Fruit fly (Drosophila melanogaster) whole organism, embryonic: ENCODE measurements around the gene alpha-Est8.

Experiments
- Atf6 ChIP-seq: fragments of 200-800 bp; sonication (Bioruptor generic); IDR thresholded peaks from 2 replicates; pipeline ENCODE4 v1.3.6; 2022; ENCODE audit warnings: missing biosample characterization, missing genetic modification characterization
- CG11456 ChIP-seq: fragments of 200-800 bp; sonication (Bioruptor generic); IDR thresholded peaks from 3 replicates; pipeline ENCODE4 v1.3.6; 2022; ENCODE audit warnings: missing biosample characterization, missing genetic modification characterization
- CG11560 ChIP-seq: fragments of 200-800 bp; sonication (Bioruptor generic); IDR thresholded peaks from 3 replicates; pipeline ENCODE4 v1.3.6; 2022; ENCODE audit warnings: missing biosample characterization, missing genetic modification characterization
- CG11723 ChIP-seq: fragments of 200-800 bp; sonication (Bioruptor generic); optimal IDR thresholded peaks from 2 replicates; lab custom pipeline; 2017; ENCODE audit warnings: missing biosample characterization, mild to moderate bottlenecking, missing genetic modification characterization
- CG12744 ChIP-seq: fragments of 200-800 bp; sonication (Bioruptor generic); optimal IDR thresholded peaks from 2 replicates; lab custom pipeline; 2016; ENCODE audit warnings: missing biosample characterization, missing genetic modification characterization
- CG12769 ChIP-seq: fragments of 200-800 bp; sonication (Bioruptor generic); optimal IDR thresholded peaks from 2 replicates; lab custom pipeline; 2019; ENCODE audit warnings: missing biosample characterization, mild to moderate bottlenecking, missing genetic modification characterization, moderate library complexity
- CG14860 ChIP-seq: fragments of 200-800 bp; sonication (Bioruptor generic); IDR thresholded peaks from 3 replicates; pipeline ENCODE4 v1.3.6; 2022; ENCODE audit warnings: missing biosample characterization, missing genetic modification characterization; ENCODE audit not compliant: partially characterized antibody
- CG14965 ChIP-seq: fragments of 200-800 bp; sonication (Bioruptor generic); optimal IDR thresholded peaks from 2 replicates; lab custom pipeline; 2016; ENCODE audit warnings: missing biosample characterization, missing genetic modification characterization, borderline replicate concordance
- CG17359 ChIP-seq: fragments of 200-800 bp; sonication (Bioruptor generic); optimal IDR thresholded peaks from 3 replicates; lab custom pipeline; 2018; ENCODE audit warnings: missing biosample characterization, mild to moderate bottlenecking, missing genetic modification characterization, moderate library complexity
- CG3407 ChIP-seq: fragments of 200-800 bp; sonication (Bioruptor generic); optimal IDR thresholded peaks from 2 replicates; lab custom pipeline; 2018; ENCODE audit warnings: missing biosample characterization, mild to moderate bottlenecking, missing genetic modification characterization
- CG3847 ChIP-seq: fragments of 200-800 bp; sonication (Bioruptor generic); IDR thresholded peaks from 2 replicates; pipeline ENCODE4 v1.3.6; 2022; ENCODE audit warnings: missing biosample characterization, missing genetic modification characterization
- CG42726 ChIP-seq: fragments of 200-800 bp; sonication (Bioruptor generic); IDR thresholded peaks from 2 replicates; pipeline ENCODE4 v1.3.6; 2022; ENCODE audit warnings: missing biosample characterization, missing genetic modification characterization; ENCODE audit not compliant: partially characterized antibody
- CG6689 ChIP-seq: fragments of 200-800 bp; sonication (Bioruptor generic); IDR thresholded peaks from 2 replicates; pipeline ENCODE4 v1.3.6; 2022; ENCODE audit warnings: missing biosample characterization, missing genetic modification characterization
- CG6791 ChIP-seq: fragments of 200-800 bp; sonication (Bioruptor generic); IDR thresholded peaks from 3 replicates; pipeline ENCODE4 v1.3.6; 2022; ENCODE audit warnings: missing biosample characterization, missing genetic modification characterization; ENCODE audit not compliant: partially characterized antibody
- CG7987 ChIP-seq: fragments of 200-800 bp; sonication (Bioruptor generic); optimal IDR thresholded peaks from 2 replicates; lab custom pipeline; 2018; ENCODE audit warnings: missing biosample characterization, mild to moderate bottlenecking, missing genetic modification characterization, moderate library complexity
- CG8281 ChIP-seq: fragments of 200-800 bp; sonication (Bioruptor generic); optimal IDR thresholded peaks from 2 replicates; lab custom pipeline; 2018; ENCODE audit warnings: missing biosample characterization, mild to moderate bottlenecking, missing genetic modification characterization, moderate library complexity
- CG8944 ChIP-seq: fragments of 200-800 bp; sonication (Bioruptor generic); optimal IDR thresholded peaks from 3 replicates; lab custom pipeline; 2016; ENCODE audit warnings: missing biosample characterization, missing genetic modification characterization
- CG9797 ChIP-seq: fragments of 200-800 bp; sonication (Bioruptor generic); optimal IDR thresholded peaks from 3 replicates; lab custom pipeline; 2018; ENCODE audit warnings: missing biosample characterization, mild to moderate bottlenecking, missing genetic modification characterization
- CG9817 ChIP-seq: fragments of 200-800 bp; sonication (Bioruptor generic); optimal IDR thresholded peaks from 2 replicates; lab custom pipeline; 2018; ENCODE audit warnings: missing biosample characterization, mild to moderate bottlenecking, missing genetic modification characterization, moderate library complexity
- CoRest ChIP-seq: fragments of 200-800 bp; sonication (Bioruptor generic); optimal IDR thresholded peaks from 3 replicates; lab custom pipeline; 2018; ENCODE audit warnings: missing biosample characterization, mild to moderate bottlenecking, missing genetic modification characterization, moderate library complexity
- Dll ChIP-seq: fragments of 200-800 bp; sonication (Bioruptor generic); IDR thresholded peaks from 4 replicates; pipeline ENCODE4 v1.3.6; 2022; ENCODE audit warnings: missing biosample characterization, missing genetic modification characterization; ENCODE audit not compliant: partially characterized antibody
- Doc2 ChIP-seq: fragments of 200-800 bp; sonication (Bioruptor generic); IDR thresholded peaks from 2 replicates; pipeline ENCODE4 v1.3.6; 2022; ENCODE audit warnings: missing biosample characterization, missing genetic modification characterization
- GATAe ChIP-seq: fragments of 200-800 bp; sonication (Bioruptor generic); conservative IDR thresholded peaks from 2 replicates; pipeline ENCODE4 v1.3.6; 2022; ENCODE audit warnings: missing biosample characterization, missing genetic modification characterization
- HLH3B ChIP-seq: fragments of 200-800 bp; sonication (Bioruptor generic); IDR thresholded peaks from 2 replicates; pipeline ENCODE4 v1.3.6; 2022; ENCODE audit warnings: missing biosample characterization, missing genetic modification characterization
- Hey ChIP-seq: fragments of 200-800 bp; sonication (Bioruptor generic); optimal IDR thresholded peaks from 3 replicates; lab custom pipeline; 2018; ENCODE audit warnings: missing biosample characterization, mild to moderate bottlenecking, missing genetic modification characterization
- Hmx ChIP-seq: fragments of 200-800 bp; sonication (Bioruptor generic); optimal IDR thresholded peaks from 2 replicates; lab custom pipeline; 2016; ENCODE audit warnings: missing biosample characterization, missing genetic modification characterization
- Mes4 ChIP-seq: fragments of 200-800 bp; sonication (Bioruptor generic); optimal IDR thresholded peaks from 2 replicates; lab custom pipeline; 2016; ENCODE audit warnings: missing biosample characterization, missing genetic modification characterization
- Mrtf ChIP-seq: fragments of 200-800 bp; sonication (Bioruptor generic); IDR thresholded peaks from 3 replicates; pipeline ENCODE4 v1.3.6; 2022; ENCODE audit warnings: missing biosample characterization, missing genetic modification characterization
- Neu2 ChIP-seq: fragments of 200-800 bp; sonication (Bioruptor generic); optimal IDR thresholded peaks from 3 replicates; lab custom pipeline; 2016; ENCODE audit warnings: missing biosample characterization, missing genetic modification characterization, borderline replicate concordance
- Sox100B ChIP-seq: fragments of 200-800 bp; sonication (Bioruptor generic); optimal IDR thresholded peaks from 3 replicates; lab custom pipeline; 2018; ENCODE audit warnings: missing biosample characterization, mild to moderate bottlenecking, missing genetic modification characterization
- ab ChIP-seq: fragments of 200-800 bp; sonication (Bioruptor generic); optimal IDR thresholded peaks from 2 replicates; lab custom pipeline; 2016; ENCODE audit warnings: missing biosample characterization, missing genetic modification characterization
- ase ChIP-seq: fragments of 200-800 bp; sonication (Bioruptor generic); IDR thresholded peaks from 3 replicates; pipeline ENCODE4 v1.3.6; 2022; ENCODE audit warnings: missing biosample characterization, missing genetic modification characterization
- ash1 ChIP-seq: fragments of 200-800 bp; sonication (Bioruptor generic); optimal IDR thresholded peaks from 2 replicates; lab custom pipeline; 2018; ENCODE audit warnings: missing biosample characterization, mild to moderate bottlenecking, missing genetic modification characterization
- az2 ChIP-seq: fragments of 200-800 bp; sonication (Bioruptor generic); optimal IDR thresholded peaks from 3 replicates; lab custom pipeline; 2016; ENCODE audit warnings: missing biosample characterization, missing genetic modification characterization
- chif ChIP-seq, 2 experiments: fragments of 200-800 bp; sonication (Bioruptor generic); optimal IDR thresholded peaks; 3 replicates each; lab custom pipeline; 2016; ENCODE audit warnings: missing biosample characterization in 2 of 2, missing genetic modification characterization in 2 of 2
- corto ChIP-seq: fragments of 200-800 bp; sonication (Bioruptor generic); optimal IDR thresholded peaks from 2 replicates; lab custom pipeline; 2016; ENCODE audit warnings: missing biosample characterization, mild to moderate bottlenecking, missing genetic modification characterization, moderate library complexity
- croc ChIP-seq: fragments of 200-800 bp; sonication (Bioruptor generic); conservative IDR thresholded peaks from 3 replicates; pipeline ENCODE4 v1.3.6; 2022; ENCODE audit warnings: missing biosample characterization, missing genetic modification characterization
- dmrt11E ChIP-seq: fragments of 200-800 bp; sonication (Bioruptor generic); optimal IDR thresholded peaks from 3 replicates; lab custom pipeline; 2018; ENCODE audit warnings: missing biosample characterization, mild to moderate bottlenecking, missing genetic modification characterization, moderate library complexity
- ems ChIP-seq: fragments of 200-800 bp; sonication (Bioruptor generic); optimal IDR thresholded peaks from 3 replicates; lab custom pipeline; 2016; ENCODE audit warnings: missing biosample characterization, missing genetic modification characterization
- gcm ChIP-seq: fragments of 200-800 bp; sonication (Bioruptor generic); optimal IDR thresholded peaks from 2 replicates; lab custom pipeline; 2019; ENCODE audit warnings: missing biosample characterization, mild to moderate bottlenecking, missing genetic modification characterization, moderate library complexity
- gcm2 ChIP-seq: fragments of 200-800 bp; sonication (Bioruptor generic); optimal IDR thresholded peaks from 2 replicates; lab custom pipeline; 2016; ENCODE audit warnings: missing biosample characterization, missing genetic modification characterization
- gro ChIP-seq: fragments of 200-800 bp; sonication (Bioruptor generic); optimal IDR thresholded peaks from 2 replicates; lab custom pipeline; 2016; ENCODE audit warnings: missing biosample characterization, missing genetic modification characterization
- jigr1 ChIP-seq: fragments of 200-800 bp; sonication (Bioruptor generic); IDR thresholded peaks from 3 replicates; pipeline ENCODE4 v1.3.6; 2022; ENCODE audit warnings: missing biosample characterization, missing genetic modification characterization
- klu ChIP-seq: fragments of 200-800 bp; sonication (Bioruptor generic); IDR thresholded peaks from 2 replicates; pipeline ENCODE4 v1.3.6; 2022; ENCODE audit warnings: missing biosample characterization, missing genetic modification characterization
- org-1 ChIP-seq: fragments of 200-800 bp; sonication (Bioruptor generic); optimal IDR thresholded peaks from 2 replicates; lab custom pipeline; 2017; ENCODE audit warnings: missing biosample characterization, missing genetic modification characterization
- otp ChIP-seq: fragments of 200-800 bp; sonication (Bioruptor generic); IDR thresholded peaks from 3 replicates; pipeline ENCODE4, ENCODE4 v1.3.6; 2022; ENCODE audit warnings: missing biosample characterization, missing genetic modification characterization
- run ChIP-seq: fragments of 200-800 bp; sonication (Bioruptor generic); optimal IDR thresholded peaks from 3 replicates; lab custom pipeline; 2018; ENCODE audit warnings: missing biosample characterization, mild to moderate bottlenecking, missing genetic modification characterization
- sc ChIP-seq, 3 experiments: fragments of >200 bp in 2 of 3; fragments of 200-800 bp in 1 of 3; sonication (Bioruptor generic) in 1 of 3; optimal IDR thresholded peaks; 2 replicates in 2 of 3; 3 replicates in 1 of 3; lab custom pipeline; 2017; ENCODE audit warnings: mild to moderate bottlenecking in 1 of 3, missing biosample characterization in 1 of 3, missing genetic modification characterization in 1 of 3, missing genetic modification reagents in 1 of 3
- sens-2 ChIP-seq: fragments of 200-800 bp; sonication (Bioruptor generic); IDR thresholded peaks from 2 replicates; pipeline ENCODE4 v1.3.6; 2022; ENCODE audit warnings: missing biosample characterization, missing genetic modification characterization
- tin ChIP-seq: fragments of 200-800 bp; sonication (Bioruptor generic); optimal IDR thresholded peaks from 3 replicates; lab custom pipeline; 2016; ENCODE audit warnings: missing biosample characterization, missing genetic modification characterization
- toy ChIP-seq: fragments of 200-800 bp; sonication (Bioruptor generic); IDR thresholded peaks from 2 replicates; pipeline ENCODE4 v1.3.6; 2022; ENCODE audit warnings: missing biosample characterization, missing genetic modification characterization

The alpha-Est8 gene

dm6 chr3R:7473767-7474254 lies 41.7 kb downstream of the alpha-Est8 start, which contains the start of gene CG1142 (continued):
- TF ChIP-seq Sox100B (GFP tag; lab: Kevin White, UChicago) (peak; percentile 98), CG3847 (GFP tag; lab: Robert Waterston, UW) (peak; percentile 97), CG42726 (GFP tag; lab: Robert Waterston, UW) (no peak), HLH3B (GFP tag; lab: Robert Waterston, UW) (peak; percentile 97), sens-2 (GFP tag; lab: Robert Waterston, UW) (peak; percentile 99), gcm2 (peak; percentile 90), CG11456 (GFP tag; lab: Robert Waterston, UW) (peak; percentile 98), ab (peak; percentile 25), Mes4 (GFP tag; lab: Kevin White, UChicago) (peak; percentile 97), az2 (GFP tag; lab: Kevin White, UChicago) (peak; percentile 98), Doc2 (GFP tag; lab: Robert Waterston, UW) (peak; percentile 76), gro (GFP tag; lab: Kevin White, UChicago) (peak; percentile 77), CG6689 (peak; percentile 98), klu (GFP tag; lab: Robert Waterston, UW) (peak; percentile 95), Hmx (peak; percentile 92), croc (GFP tag; lab: Robert Waterston, UW) (peak; percentile 96), CG11723 (GFP tag; lab: Kevin White, UChicago) (peak; percentile 93), CG12769 (tag; lab: Kevin White, UChicago) (peak; percentile 98), CoRest (tag; lab: Kevin White, UChicago) (peak; percentile 99), CG6791 (GFP tag; lab: Robert Waterston, UW) (0 out of 3 replicates have a peak, but pooled peaks have one; percentile 46), CG12744 (peak; percentile 97), Neu2 (GFP tag; lab: Kevin White, UChicago) (peak; percentile 89), tin (GFP tag; lab: Kevin White, UChicago) (peak; percentile 98), CG14965 (GFP tag; lab: Kevin White, UChicago) (peak; percentile 71), ash1 (GFP tag; lab: Kevin White, UChicago) (peak; percentile 78), CG8944 (peak; percentile 94), CG11560 (tag; lab: Robert Waterston, UW) (peak; percentile 87), ems (peak; percentile 95), org-1 (GFP tag; lab: Kevin White, UChicago) (peak; percentile 96), chif (GFP tag; optimal IDR thresholded peaks at IDR 0.05; lab: Kevin White, UChicago) (peak; percentile 96 to 98), GATAe (GFP tag; lab: Robert Waterston, UW) (peak; percentile 85), CG7987 (GFP tag; lab: Kevin White, UChicago) (peak; percentile 90), CG9797 (peak; percentile 85), CG3407 (GFP tag; lab: Kevin White, UChicago) (peak; percentile 96), toy (GFP tag; lab: Robert Waterston, UW) (peak; percentile 96), CG17359 (tag; lab: Kevin White, UChicago) (peak; percentile 99), run (peak; percentile 98), ase (GFP tag; lab: Robert Waterston, UW) (peak; percentile 98), gcm (peak; percentile 99), corto (GFP tag; lab: Kevin White, UChicago) (peak; percentile 58)

- peak; percentile 46 for TF ChIP-seq CG8281 (tag; lab: Kevin White, UChicago)
- no peak for TF ChIP-seq Atf6 (GFP tag; lab: Robert Waterston, UW)
- TF ChIP-seq CG9817 (tag; lab: Kevin White, UChicago), result no peak
- TF ChIP-seq org-1 (GFP tag; lab: Kevin White, UChicago), result no peak
- peak; percentile 59; the same call in 2 of the 4 replicates for TF ChIP-seq Dll (GFP tag; lab: Robert Waterston, UW)
- no peak for TF ChIP-seq Sox100B (GFP tag; lab: Kevin White, UChicago)
- TF ChIP-seq otp (GFP tag; lab: Robert Waterston, UW), result no peak
- no peak for TF ChIP-seq Hey (tag; lab: Kevin White, UChicago)
- TF ChIP-seq Mrtf, result no peak
- TF ChIP-seq CG14860 (GFP tag; lab: Robert Waterston, UW), result peak; percentile 59; the same call in 2 of the 3 replicates
- TF ChIP-seq sc (optimal IDR thresholded peaks at IDR 0.05; lab: Kevin White, UChicago), result no peak
- TF ChIP-seq sc (GFP tag; optimal IDR thresholded peaks at IDR 0.05; lab: Kevin White, UChicago), result no peak
- TF ChIP-seq jigr1 (GFP tag; lab: Robert Waterston, UW), result no peak
- no peak for TF ChIP-seq dmrt11E (tag; lab: Kevin White, UChicago)
Observed at dm6 chr3R:7471894-7472293, 43.6 kb downstream of the alpha-Est8 start.
